Worm (Caenorhabditis elegans) whole organism, late embryonic: Measurements from ENCODE around the gene ubq-2.

Experiments used
- F13H6.1 ChIP-seq: sonication (generic microtip); optimal IDR thresholded peaks from 2 replicates; lab custom pipeline; 2016; ENCODE audit warnings: missing genetic modification characterization, missing compliant biosample characterization
- K02D7.2 ChIP-seq: sonication (generic microtip); optimal IDR thresholded peaks from 2 replicates; lab custom pipeline; 2017; ENCODE audit warnings: mild to moderate bottlenecking, missing genetic modification characterization, missing compliant biosample characterization
- K09A11.1 ChIP-seq: sonication (generic microtip); optimal IDR thresholded peaks from 2 replicates; lab custom pipeline; 2017; ENCODE audit warnings: antibody characterized with exemption, mild to moderate bottlenecking, missing genetic modification characterization, missing compliant biosample characterization; ENCODE audit not compliant: insufficient read depth
- T23F11.4 ChIP-seq: fragments of 200-800 bp; sonication (Bioruptor generic); optimal IDR thresholded peaks from 2 replicates; lab custom pipeline; 2018; ENCODE audit warnings: mild to moderate bottlenecking, missing genetic modification characterization, missing compliant biosample characterization
- ahr-1 ChIP-seq: sonication (generic microtip); optimal IDR thresholded peaks from 2 replicates; lab custom pipeline; 2016; ENCODE audit warnings: missing genetic modification characterization, missing compliant biosample characterization
- ama-1 ChIP-seq: fragments of 150-350 bp; optimal IDR thresholded peaks from 2 replicates; lab custom pipeline; 2014
- ceh-14 ChIP-seq: sonication (generic microtip); optimal IDR thresholded peaks from 2 replicates; lab custom pipeline; 2016; ENCODE audit warnings: missing genotype, missing genetic modification characterization, missing compliant biosample characterization
- ceh-18 ChIP-seq: sonication (generic microtip); optimal IDR thresholded peaks from 2 replicates; lab custom pipeline; 2016; ENCODE audit warnings: missing genetic modification characterization, missing compliant biosample characterization
- ceh-19 ChIP-seq: fragments of 200-800 bp; sonication (Bioruptor generic); optimal IDR thresholded peaks from 2 replicates; lab custom pipeline; 2018; ENCODE audit warnings: mild to moderate bottlenecking, missing genetic modification characterization, missing compliant biosample characterization
- ceh-2 ChIP-seq: sonication (generic microtip); optimal IDR thresholded peaks from 2 replicates; lab custom pipeline; 2016; ENCODE audit warnings: missing genotype, missing genetic modification characterization, missing compliant biosample characterization
- ceh-24 ChIP-seq: sonication (generic microtip); optimal IDR thresholded peaks from 2 replicates; lab custom pipeline; 2016; ENCODE audit warnings: mild to moderate bottlenecking, missing genetic modification characterization, missing compliant biosample characterization
- ceh-31 ChIP-seq: sonication (generic microtip); optimal IDR thresholded peaks from 2 replicates; lab custom pipeline; 2016; ENCODE audit warnings: missing genetic modification characterization, missing compliant biosample characterization
- ceh-34 ChIP-seq: sonication (generic microtip); optimal IDR thresholded peaks from 2 replicates; lab custom pipeline; 2016; ENCODE audit warnings: mild to moderate bottlenecking, missing genetic modification characterization, missing compliant biosample characterization
- ceh-45 ChIP-seq: fragments of 200-800 bp; sonication (Bioruptor generic); IDR thresholded peaks from 2 replicates; pipeline ENCODE4 v1.3.6; 2022; ENCODE audit warnings: missing genetic modification reagents, missing genetic modification characterization, missing compliant biosample characterization
- ceh-6 ChIP-seq: fragments of 200-800 bp; sonication (Bioruptor generic); optimal IDR thresholded peaks from 2 replicates; lab custom pipeline; 2018; ENCODE audit warnings: mild to moderate bottlenecking, missing genetic modification characterization, missing compliant biosample characterization
- ceh-9 ChIP-seq: sonication (generic microtip); optimal IDR thresholded peaks from 2 replicates; lab custom pipeline; 2016; ENCODE audit warnings: mild to moderate bottlenecking, missing genetic modification characterization, inconsistent platforms, missing compliant biosample characterization
- dve-1 ChIP-seq: sonication (generic microtip); optimal IDR thresholded peaks from 2 replicates; lab custom pipeline; 2017; ENCODE audit warnings: antibody characterized with exemption, mild to moderate bottlenecking, missing genetic modification characterization, missing compliant biosample characterization
- elt-2 ChIP-seq: sonication (generic microtip); optimal IDR thresholded peaks from 2 replicates; lab custom pipeline; 2016; ENCODE audit warnings: missing genetic modification reagents, missing genetic modification characterization, missing compliant biosample characterization
- ets-4 ChIP-seq: sonication (generic microtip); optimal IDR thresholded peaks from 2 replicates; lab custom pipeline; 2016; ENCODE audit warnings: missing genetic modification characterization, missing compliant biosample characterization
- fax-1 ChIP-seq: sonication (generic microtip); optimal IDR thresholded peaks from 2 replicates; lab custom pipeline; 2016; ENCODE audit warnings: missing genotype, missing genetic modification characterization, missing compliant biosample characterization
- fkh-10 ChIP-seq: fragments of 150-350 bp; optimal IDR thresholded peaks from 2 replicates; lab custom pipeline; 2014; ENCODE audit warnings: missing biosample characterization, missing genetic modification reagents, missing genetic modification characterization
- fkh-6 ChIP-seq: sonication (generic microtip); optimal IDR thresholded peaks from 2 replicates; lab custom pipeline; 2016; ENCODE audit warnings: missing genetic modification characterization, missing compliant biosample characterization
- gmeb-2 ChIP-seq: sonication (generic microtip); optimal IDR thresholded peaks from 2 replicates; lab custom pipeline; 2016; ENCODE audit warnings: missing genetic modification characterization, inconsistent platforms, missing compliant biosample characterization
- hlh-13 ChIP-seq: fragments of 200-800 bp; sonication (Bioruptor generic); optimal IDR thresholded peaks from 2 replicates; lab custom pipeline; 2018; ENCODE audit warnings: mild to moderate bottlenecking, missing genetic modification characterization, missing compliant biosample characterization
- hlh-30 ChIP-seq: sonication (generic microtip); optimal IDR thresholded peaks from 2 replicates; lab custom pipeline; 2017; ENCODE audit warnings: antibody characterized with exemption, missing genetic modification characterization, missing compliant biosample characterization; ENCODE audit not compliant: insufficient read depth
- hlh-6 ChIP-seq: sonication (generic microtip); optimal IDR thresholded peaks from 2 replicates; lab custom pipeline; 2016; ENCODE audit warnings: missing genotype, missing genetic modification characterization, missing compliant biosample characterization
- lim-6 ChIP-seq: sonication (generic microtip); optimal IDR thresholded peaks from 2 replicates; lab custom pipeline; 2016; ENCODE audit warnings: missing genetic modification characterization, missing compliant biosample characterization
- lin-11 ChIP-seq: fragments of 200-800 bp; sonication (Bioruptor generic); optimal IDR thresholded peaks from 2 replicates; lab custom pipeline; 2018; ENCODE audit warnings: mild to moderate bottlenecking, missing genetic modification characterization, missing compliant biosample characterization
- mec-3 ChIP-seq: sonication (generic microtip); optimal IDR thresholded peaks from 2 replicates; lab custom pipeline; 2016; ENCODE audit warnings: borderline replicate concordance, missing genetic modification characterization, missing compliant biosample characterization
- nfya-1 ChIP-seq: sonication (generic microtip); optimal IDR thresholded peaks from 2 replicates; lab custom pipeline; 2017; ENCODE audit warnings: missing genetic modification characterization, mild to moderate bottlenecking, missing compliant biosample characterization, antibody characterized with exemption, moderate library complexity
- nhr-11 ChIP-seq: fragments of 150-350 bp; optimal IDR thresholded peaks from 2 replicates; lab custom pipeline; 2014; ENCODE audit warnings: missing biosample characterization, missing genetic modification characterization
- nhr-232 ChIP-seq: sonication (generic microtip); optimal IDR thresholded peaks from 2 replicates; lab custom pipeline; 2016; ENCODE audit warnings: missing genetic modification characterization, missing compliant biosample characterization
- odd-2 ChIP-seq: sonication (generic microtip); optimal IDR thresholded peaks from 2 replicates; lab custom pipeline; 2017; ENCODE audit warnings: antibody characterized with exemption, mild to moderate bottlenecking, missing genetic modification characterization, missing compliant biosample characterization
- pat-9 ChIP-seq: fragments of 200-800 bp; sonication (Bioruptor generic); optimal IDR thresholded peaks from 2 replicates; lab custom pipeline; 2018; ENCODE audit warnings: mild to moderate bottlenecking, missing genetic modification characterization, moderate library complexity, missing compliant biosample characterization
- pax-1 ChIP-seq: fragments of 150-350 bp; optimal IDR thresholded peaks from 2 replicates; lab custom pipeline; 2014; ENCODE audit warnings: missing biosample characterization, missing genetic modification characterization
- pha-2 ChIP-seq: sonication (generic microtip); optimal IDR thresholded peaks from 2 replicates; lab custom pipeline; 2017; ENCODE audit warnings: mild to moderate bottlenecking, missing genetic modification characterization, missing compliant biosample characterization
- pros-1 ChIP-seq: fragments of 150-350 bp; optimal IDR thresholded peaks from 2 replicates; lab custom pipeline; 2014; ENCODE audit warnings: missing biosample characterization, missing genetic modification reagents, missing genetic modification characterization
- ref-2 ChIP-seq: sonication (generic microtip); optimal IDR thresholded peaks from 2 replicates; lab custom pipeline; 2016; ENCODE audit warnings: missing genetic modification characterization, missing compliant biosample characterization
- rnt-1 ChIP-seq: sonication (generic microtip); optimal IDR thresholded peaks from 2 replicates; lab custom pipeline; 2016; ENCODE audit warnings: missing genetic modification characterization, missing compliant biosample characterization
- sdc-2 ChIP-seq: sonication (generic microtip); optimal IDR thresholded peaks from 2 replicates; lab custom pipeline; 2016; ENCODE audit warnings: missing genotype, missing genetic modification characterization, missing compliant biosample characterization
- sox-2 ChIP-seq: fragments of 200-800 bp; sonication (Bioruptor generic); IDR thresholded peaks from 2 replicates; pipeline ENCODE4 v1.3.6; 2022; ENCODE audit warnings: missing genetic modification reagents, missing genetic modification characterization, missing compliant biosample characterization
- syd-9 ChIP-seq: sonication (generic microtip); optimal IDR thresholded peaks from 2 replicates; lab custom pipeline; 2016; ENCODE audit warnings: mild to moderate bottlenecking, missing genetic modification characterization, moderate library complexity, missing compliant biosample characterization
- tbx-2 ChIP-seq: sonication (generic microtip); optimal IDR thresholded peaks from 2 replicates; lab custom pipeline; 2016; ENCODE audit warnings: missing genetic modification characterization, missing compliant biosample characterization
- tbx-7 ChIP-seq: sonication (generic microtip); optimal IDR thresholded peaks from 2 replicates; lab custom pipeline; 2016; ENCODE audit warnings: missing genotype, missing genetic modification characterization, missing compliant biosample characterization
- unc-42 ChIP-seq: sonication (generic microtip); optimal IDR thresholded peaks from 2 replicates; lab custom pipeline; 2016; ENCODE audit warnings: missing genotype, missing genetic modification characterization, missing compliant biosample characterization
- unc-55 ChIP-seq: sonication (generic microtip); optimal IDR thresholded peaks from 2 replicates; lab custom pipeline; 2017; ENCODE audit warnings: missing biosample characterization, missing genetic modification reagents, missing genetic modification characterization
- unc-86 ChIP-seq: sonication (generic microtip); optimal IDR thresholded peaks from 2 replicates; lab custom pipeline; 2016; ENCODE audit warnings: missing genetic modification characterization, missing compliant biosample characterization
- zip-5 ChIP-seq: sonication (generic microtip); optimal IDR thresholded peaks from 2 replicates; lab custom pipeline; 2016; ENCODE audit warnings: missing genetic modification characterization, missing compliant biosample characterization

The ubq-2 gene

ce11 chrIII:13004316-13004715 lies 26.0 kb upstream of the ubq-2 start:
- no peak for TF ChIP-seq syd-9 (tag; lab: Kevin White, UChicago)
- no peak for TF ChIP-seq elt-2 (tag; lab: Kevin White, UChicago)
- no peak for TF ChIP-seq ceh-2 (tag; lab: Kevin White, UChicago)
- no peak for TF ChIP-seq zip-5 (tag; lab: Kevin White, UChicago)
- TF ChIP-seq tbx-7 (tag; lab: Kevin White, UChicago): no peak
- no peak for TF ChIP-seq nfya-1 (tag; lab: Kevin White, UChicago)
- TF ChIP-seq K02D7.2: peak; percentile 10
- TF ChIP-seq nhr-11 (tag; lab: Kevin White, UChicago): no peak
- no peak for TF ChIP-seq ets-4
- TF ChIP-seq ref-2 (tag; lab: Kevin White, UChicago): no peak
- TF ChIP-seq fax-1 (tag; lab: Kevin White, UChicago): no peak
- TF ChIP-seq ceh-9: no peak
- peak; percentile 88 for TF ChIP-seq dve-1
- TF ChIP-seq T23F11.4 (GFP tag; lab: Kevin White, UChicago): no peak
- TF ChIP-seq ama-1 (lab: Kevin White, UChicago): no peak
- TF ChIP-seq hlh-13: no peak

ce11 chrIII:13002098-13002497 lies 23.8 kb upstream of the ubq-2 start, which contains the start of gene ZK1010.10:
TSS of gene ZK1010.10 (plus strand) at chrIII:13002383.
- peak; percentile 41 for TF ChIP-seq ceh-14 (tag; lab: Kevin White, UChicago)
- TF ChIP-seq ahr-1: no peak
- TF ChIP-seq fax-1 (tag; lab: Kevin White, UChicago): no peak
- peak; percentile 65 for TF ChIP-seq nfya-1 (tag; lab: Kevin White, UChicago)
- TF ChIP-seq unc-86 (tag; lab: Kevin White, UChicago): no peak
- no peak for TF ChIP-seq pros-1 (tag; lab: Kevin White, UChicago)
- TF ChIP-seq ceh-45 (GFP tag; lab: Robert Waterston, UW): no peak
- peak; percentile 75 for TF ChIP-seq ceh-31
- peak; percentile 59 for TF ChIP-seq unc-42 (tag; lab: Kevin White, UChicago)
- no peak for TF ChIP-seq ets-4
- TF ChIP-seq sox-2 (GFP tag; lab: Robert Waterston, UW): no peak
- TF ChIP-seq F13H6.1 (tag; lab: Kevin White, UChicago): no peak
- TF ChIP-seq lim-6 (tag; lab: Kevin White, UChicago): no peak
- TF ChIP-seq ceh-24 (tag; lab: Kevin White, UChicago): no peak
- no peak for TF ChIP-seq dve-1
- no peak for TF ChIP-seq hlh-6
- TF ChIP-seq rnt-1 (tag; lab: Kevin White, UChicago): no peak
- TF ChIP-seq ceh-19 (GFP tag; lab: Kevin White, UChicago): no peak
- peak; percentile 51 for TF ChIP-seq unc-55 (GFP tag; lab: Kevin White, UChicago)
- no peak for TF ChIP-seq pat-9 (tag; lab: Kevin White, UChicago)
- TF ChIP-seq ceh-18 (tag; lab: Kevin White, UChicago): peak; percentile 23
- no peak for TF ChIP-seq ref-2 (tag; lab: Kevin White, UChicago)
- peak; percentile 19 for TF ChIP-seq ceh-34 (tag; lab: Kevin White, UChicago)
- no peak for TF ChIP-seq nhr-232 (tag; lab: Kevin White, UChicago)
- TF ChIP-seq ceh-2 (tag; lab: Kevin White, UChicago): no peak
- no peak for TF ChIP-seq hlh-13
- TF ChIP-seq K02D7.2: no peak
- TF ChIP-seq pax-1: peak; percentile 55
- peak; percentile 42 for TF ChIP-seq tbx-2 (tag; lab: Kevin White, UChicago)
- no peak for TF ChIP-seq K09A11.1
- no peak for TF ChIP-seq odd-2 (tag; lab: Kevin White, UChicago)
- no peak for TF ChIP-seq pha-2
- no peak for TF ChIP-seq zip-5 (tag; lab: Kevin White, UChicago)
- TF ChIP-seq tbx-7 (tag; lab: Kevin White, UChicago): no peak
- TF ChIP-seq, all 69 proteins: peak for 9

- TF ChIP-seq gmeb-2 (tag; lab: Kevin White, UChicago): no peak
- TF ChIP-seq fkh-10 (GFP tag; lab: Kevin White, UChicago): no peak
- TF ChIP-seq fkh-6 (tag; lab: Kevin White, UChicago): no peak
- no peak for TF ChIP-seq hlh-30 (tag; lab: Kevin White, UChicago)
- no peak for TF ChIP-seq sdc-2 (tag; lab: Kevin White, UChicago)
- TF ChIP-seq ceh-18 (tag; lab: Kevin White, UChicago): no peak
- no peak for TF ChIP-seq ceh-6 (GFP tag; lab: Kevin White, UChicago)
- TF ChIP-seq lin-11 (tag; lab: Kevin White, UChicago): no peak
- TF ChIP-seq mec-3 (tag; lab: Kevin White, UChicago): no peak
- TF ChIP-seq unc-42 (tag; lab: Kevin White, UChicago): no peak
- TF ChIP-seq K09A11.1: no peak
- no peak for TF ChIP-seq fax-1 (tag; lab: Kevin White, UChicago)
These were observed 22.1 kb upstream of the ubq-2 start, which contains the start of gene ZK1010.8 for ce11 chrIII:13000457-13000856. TSS of gene ZK1010.8 (minus strand) at chrIII:13000670.
